Fruit fly (Drosophila melanogaster) whole organism, embryonic: ENCODE measurements around the gene CG13930.

ENCODE experiments used
- CG10979 ChIP-seq: fragments of 200-800 bp; sonication (Bioruptor generic); optimal IDR thresholded peaks from 2 replicates; lab custom pipeline; 2018; ENCODE audit warnings: missing biosample characterization, mild to moderate bottlenecking, missing genetic modification characterization, moderate library complexity
- CG8290 ChIP-seq, 3 experiments: fragments of 200-800 bp; sonication (Bioruptor generic); optimal IDR thresholded peaks; 2 replicates each; lab custom pipeline; 2016 to 2019; ENCODE audit warnings: missing biosample characterization in 3 of 3, missing genetic modification characterization in 3 of 3, mild to moderate bottlenecking in 2 of 3, moderate library complexity in 1 of 3
- az2 ChIP-seq: fragments of 200-800 bp; sonication (Bioruptor generic); optimal IDR thresholded peaks from 3 replicates; lab custom pipeline; 2016; ENCODE audit warnings: missing biosample characterization, missing genetic modification characterization

DNA sequence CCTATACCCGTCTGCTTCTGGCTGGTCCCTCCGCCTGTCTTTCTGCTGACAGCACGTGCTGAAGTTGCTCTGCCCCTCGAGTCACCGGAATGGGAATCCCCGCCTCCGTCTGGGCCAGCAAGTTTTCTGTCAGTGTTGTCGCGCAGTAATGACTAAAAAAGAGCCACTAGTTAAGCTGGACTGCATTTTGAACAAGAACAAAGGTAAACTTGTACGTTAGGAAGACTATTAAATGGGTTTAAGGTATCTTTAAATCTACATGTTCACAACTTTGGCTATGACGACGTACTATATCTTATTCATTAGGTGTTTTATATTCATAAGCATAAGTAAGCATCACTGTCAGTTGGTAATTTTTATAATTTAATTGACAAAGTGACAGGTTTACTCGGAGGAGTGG lies 6.9 kb upstream of the CG13930 start:
- TF ChIP-seq CG8290 (GFP tag; optimal IDR thresholded peaks at IDR 0.05; lab: Kevin White, UChicago) = no peak
- TF ChIP-seq CG8290 (tag; optimal IDR thresholded peaks at IDR 0.05; lab: Kevin White, UChicago) = no peak
- TF ChIP-seq az2 = no peak
- TF ChIP-seq CG10979 = no peak
